Worm (Caenorhabditis elegans): Measurements from ENCODE around the gene pacl-1.

DNA sequence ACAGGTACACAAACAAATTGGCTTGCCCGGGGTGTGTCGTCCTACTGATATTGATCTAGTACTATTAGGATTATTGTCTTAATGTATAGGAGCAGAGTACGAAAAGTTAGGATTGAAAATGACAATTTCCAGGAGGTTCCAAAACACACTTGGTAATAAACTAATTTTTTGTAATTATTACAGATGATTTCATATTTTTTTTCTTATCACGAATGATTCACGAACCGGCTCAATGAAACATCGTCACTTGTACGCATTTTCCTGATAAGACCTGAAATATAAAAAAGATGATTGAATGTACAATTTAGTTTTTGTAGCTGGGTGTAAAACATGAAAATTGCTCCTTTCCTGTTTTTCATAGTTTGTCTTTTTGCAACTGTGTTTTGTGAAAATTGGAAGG lies 27.2 kb upstream of the pacl-1 start, which contains the start of the genes C31A11.13 and oac-6:
- TF ChIP-seq unc-62 (GFP tag; optimal IDR thresholded peaks at IDR 0.05) = no peak
- TF ChIP-seq nhr-23 (tag; optimal IDR thresholded peaks at IDR 0.05) = no peak
